Fruit fly (Drosophila melanogaster) whole organism, adult: Measurements from ENCODE around the gene CG8925.

Source experiments
- Mnt ChIP-seq: fragments of 200-800 bp; sonication (Bioruptor generic); optimal IDR thresholded peaks from 2 replicates; lab custom pipeline; 2016; ENCODE audit warnings: missing biosample characterization, mild to moderate bottlenecking, missing genetic modification characterization
- cnc ChIP-seq, 2 experiments: fragments of >200 bp; optimal IDR thresholded peaks; 2 replicates each; lab custom pipeline; 2017
- tj ChIP-seq: fragments of 200-800 bp; sonication (Bioruptor generic); optimal IDR thresholded peaks from 3 replicates; lab custom pipeline; 2017; ENCODE audit warnings: missing biosample characterization, mild to moderate bottlenecking, missing genetic modification characterization, moderate library complexity

dm6 chr3R:16128471-16128870 is 43.3 kb upstream of the CG8925 start:
- TF ChIP-seq Mnt (GFP tag; lab: Kevin White, UChicago): no peak
- TF ChIP-seq cnc (optimal IDR thresholded peaks at IDR 0.05; lab: Kevin White, UChicago): no peak
- TF ChIP-seq tj (GFP tag; lab: Kevin White, UChicago): no peak
